Worm (Caenorhabditis elegans) whole organism, midembryonic: Measurements from ENCODE around the gene skih-2.

Experiments
- flt-1 ChIP-seq: fragments of 200-800 bp; sonication (Bioruptor generic); IDR thresholded peaks from 2 replicates; pipeline ENCODE4 v1.3.6; 2022; ENCODE audit warnings: missing genetic modification characterization, missing compliant biosample characterization
- med-1 ChIP-seq: sonication (generic microtip); optimal IDR thresholded peaks from 2 replicates; lab custom pipeline; 2017; ENCODE audit warnings: missing genetic modification characterization, mild to moderate bottlenecking, missing compliant biosample characterization, antibody characterized with exemption, missing genetic modification reagents; ENCODE audit not compliant: insufficient read depth
- ref-1 ChIP-seq: fragments of 200-800 bp; sonication (Bioruptor generic); conservative IDR thresholded peaks from 2 replicates; pipeline ENCODE4 v1.3.6; 2022; ENCODE audit warnings: missing genetic modification reagents, missing genetic modification characterization, missing compliant biosample characterization
- ztf-29 ChIP-seq: fragments of 200-800 bp; sonication (Bioruptor generic); IDR thresholded peaks from 2 replicates; pipeline ENCODE4 v1.3.6; 2022; ENCODE audit warnings: missing genetic modification reagents, missing genetic modification characterization, missing compliant biosample characterization

ce11 chrIV:11176967-11177366 lies 34.8 kb upstream of the skih-2 start, which contains the start of gene rap-3:
- no peak for TF ChIP-seq ref-1 (GFP tag; lab: Robert Waterston, UW)
- no peak for TF ChIP-seq med-1 (GFP tag; lab: Kevin White, UChicago)
- no peak for TF ChIP-seq ztf-29 (GFP tag; lab: Robert Waterston, UW)
- no peak for TF ChIP-seq flt-1
